Fruit fly (Drosophila melanogaster): ENCODE measurements around the gene noc.

DNA sequence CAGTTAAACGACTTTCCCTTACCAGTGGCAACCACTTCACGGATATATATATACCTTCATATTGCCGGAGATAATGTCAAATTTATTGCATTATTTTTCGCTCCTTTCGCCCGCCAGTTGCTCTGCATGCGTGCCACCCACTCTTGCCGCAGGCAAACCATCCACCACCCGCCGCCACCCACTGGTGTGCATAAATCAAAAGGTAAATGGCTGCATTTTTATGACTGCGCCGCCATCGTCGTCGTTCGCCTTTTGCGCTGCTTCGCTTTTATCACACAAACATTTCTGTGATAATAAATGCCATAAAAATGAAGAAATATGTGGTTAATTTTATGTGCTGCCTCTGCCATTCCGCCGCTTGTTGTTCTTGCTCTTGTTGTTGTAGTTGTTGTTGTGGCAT lies 2.6 kb upstream of the noc start:
- no peak for TF ChIP-seq CG8159 (tag; optimal IDR thresholded peaks at IDR 0.05)
- TF ChIP-seq EcR (GFP tag; optimal IDR thresholded peaks at IDR 0.05): no peak
- no peak for TF ChIP-seq CG12605 (GFP tag; IDR thresholded peaks at IDR 0.05)
- TF ChIP-seq fd96Ca (GFP tag; IDR thresholded peaks at IDR 0.05): no peak; the same call in 2 of the 3 replicates
- no peak for TF ChIP-seq D1 (tag; optimal IDR thresholded peaks at IDR 0.05)
- TF ChIP-seq CG10348 (GFP tag; IDR thresholded peaks at IDR 0.05): no peak

All from whole organism, pupa.